Fruit fly (Drosophila melanogaster) whole organism, embryonic: ENCODE results near the gene CG2794.

ENCODE experiments used
- B-H2 ChIP-seq: fragments of 200-800 bp; sonication (Bioruptor generic); optimal IDR thresholded peaks from 2 replicates; lab custom pipeline; 2018; ENCODE audit warnings: missing biosample characterization, mild to moderate bottlenecking, missing genetic modification characterization
- C15 ChIP-seq: fragments of 200-800 bp; sonication (Bioruptor generic); IDR thresholded peaks from 3 replicates; pipeline ENCODE4 v1.3.6; 2022; ENCODE audit warnings: missing biosample characterization, missing genetic modification characterization
- CG10274 ChIP-seq: fragments of 200-800 bp; sonication (Bioruptor generic); optimal IDR thresholded peaks from 3 replicates; lab custom pipeline; 2017; ENCODE audit warnings: missing biosample characterization, mild to moderate bottlenecking, missing genetic modification characterization
- CG10543 ChIP-seq: fragments of 200-800 bp; sonication (Bioruptor generic); optimal IDR thresholded peaks from 3 replicates; lab custom pipeline; 2017; ENCODE audit warnings: missing biosample characterization, mild to moderate bottlenecking, missing genetic modification characterization, moderate library complexity
- CG10565 ChIP-seq: fragments of 200-800 bp; sonication (Bioruptor generic); optimal IDR thresholded peaks from 3 replicates; lab custom pipeline; 2016; ENCODE audit warnings: missing biosample characterization, mild to moderate bottlenecking, missing genetic modification characterization
- CG10654 ChIP-seq: fragments of 200-800 bp; sonication (Bioruptor generic); optimal IDR thresholded peaks from 2 replicates; lab custom pipeline; 2016; ENCODE audit warnings: missing biosample characterization, missing genetic modification characterization
- CG10959 ChIP-seq: fragments of 200-800 bp; sonication (Bioruptor generic); IDR thresholded peaks from 2 replicates; pipeline ENCODE4 v1.3.6; 2022; ENCODE audit warnings: missing biosample characterization, missing genetic modification characterization
- CG14014 ChIP-seq: fragments of 200-800 bp; sonication (Bioruptor generic); IDR thresholded peaks from 2 replicates; pipeline ENCODE4 v1.3.6; 2022; ENCODE audit warnings: missing biosample characterization, missing genetic modification characterization
- CG14710 ChIP-seq: fragments of 200-800 bp; sonication (Bioruptor generic); optimal IDR thresholded peaks from 3 replicates; lab custom pipeline; 2019; ENCODE audit warnings: missing biosample characterization, mild to moderate bottlenecking, missing genetic modification characterization, moderate library complexity
- CG17568 ChIP-seq: fragments of 200-800 bp; sonication (Bioruptor generic); optimal IDR thresholded peaks from 2 replicates; lab custom pipeline; 2018; ENCODE audit warnings: missing biosample characterization, mild to moderate bottlenecking, missing genetic modification characterization, moderate library complexity
- CG1792 ChIP-seq: fragments of 200-800 bp; sonication (Bioruptor generic); optimal IDR thresholded peaks from 2 replicates; lab custom pipeline; 2016; ENCODE audit warnings: missing biosample characterization, missing genetic modification characterization
- CG18764 ChIP-seq: fragments of 200-800 bp; sonication (Bioruptor generic); optimal IDR thresholded peaks from 3 replicates; lab custom pipeline; 2016; ENCODE audit warnings: missing biosample characterization, missing genetic modification characterization
- CG2678 ChIP-seq: fragments of 200-800 bp; sonication (Bioruptor generic); optimal IDR thresholded peaks from 3 replicates; lab custom pipeline; 2019; ENCODE audit warnings: missing biosample characterization, mild to moderate bottlenecking, missing genetic modification characterization, moderate library complexity
- CG31388 ChIP-seq: fragments of 200-800 bp; sonication (Bioruptor generic); optimal IDR thresholded peaks from 2 replicates; lab custom pipeline; 2016; ENCODE audit warnings: missing biosample characterization, missing genetic modification characterization
- CG33557 ChIP-seq: fragments of 200-800 bp; sonication (Bioruptor generic); optimal IDR thresholded peaks from 2 replicates; lab custom pipeline; 2019; ENCODE audit warnings: missing biosample characterization, mild to moderate bottlenecking, missing genetic modification characterization, moderate library complexity
- CG4360 ChIP-seq: fragments of 200-800 bp; sonication (Bioruptor generic); IDR thresholded peaks from 2 replicates; pipeline ENCODE4 v1.3.6; 2022; ENCODE audit warnings: missing biosample characterization, missing genetic modification characterization
- CG4854 ChIP-seq: fragments of 200-800 bp; sonication (Bioruptor generic); optimal IDR thresholded peaks from 2 replicates; lab custom pipeline; 2016; ENCODE audit warnings: missing biosample characterization, missing genetic modification characterization, inconsistent platforms
- CG6854 ChIP-seq: fragments of 200-800 bp; sonication (Bioruptor generic); optimal IDR thresholded peaks from 3 replicates; lab custom pipeline; 2017; ENCODE audit warnings: missing biosample characterization, mild to moderate bottlenecking, missing genetic modification characterization
- CG7372 ChIP-seq: fragments of 200-800 bp; sonication (Bioruptor generic); IDR thresholded peaks from 2 replicates; pipeline ENCODE4 v1.3.6; 2022; ENCODE audit warnings: missing biosample characterization, missing genetic modification characterization
- CG7786 ChIP-seq: fragments of 200-800 bp; sonication (Bioruptor generic); optimal IDR thresholded peaks from 2 replicates; lab custom pipeline; 2016; ENCODE audit warnings: missing biosample characterization, missing genetic modification characterization
- CG7928 ChIP-seq: fragments of 200-800 bp; sonication (Bioruptor generic); optimal IDR thresholded peaks from 2 replicates; lab custom pipeline; 2017; ENCODE audit warnings: missing biosample characterization, mild to moderate bottlenecking, missing genetic modification characterization
- CG8281 ChIP-seq: fragments of 200-800 bp; sonication (Bioruptor generic); optimal IDR thresholded peaks from 2 replicates; lab custom pipeline; 2018; ENCODE audit warnings: missing biosample characterization, mild to moderate bottlenecking, missing genetic modification characterization, moderate library complexity
- CG8388 ChIP-seq: fragments of 200-800 bp; sonication (Bioruptor generic); optimal IDR thresholded peaks from 2 replicates; lab custom pipeline; 2019; ENCODE audit warnings: missing biosample characterization, mild to moderate bottlenecking, missing genetic modification characterization, moderate library complexity
- Dip3 ChIP-seq: fragments of 200-800 bp; sonication (Bioruptor generic); optimal IDR thresholded peaks from 3 replicates; lab custom pipeline; 2016; ENCODE audit warnings: missing biosample characterization, missing genetic modification characterization
- Dref ChIP-seq: fragments of 200-800 bp; sonication (Bioruptor generic); IDR thresholded peaks from 2 replicates; pipeline ENCODE4 v1.3.6; 2022; ENCODE audit warnings: missing biosample characterization, missing genetic modification characterization
- Gug ChIP-seq: fragments of 200-800 bp; sonication (Bioruptor generic); IDR thresholded peaks from 4 replicates; pipeline ENCODE4 v1.3.6; 2022; ENCODE audit warnings: missing biosample characterization, missing genetic modification characterization
- Hsf ChIP-seq: fragments of 200-800 bp; sonication (Bioruptor generic); optimal IDR thresholded peaks from 3 replicates; lab custom pipeline; 2016; ENCODE audit warnings: missing biosample characterization, missing genetic modification characterization
- Lpt ChIP-seq: fragments of >200 bp; optimal IDR thresholded peaks from 2 replicates; lab custom pipeline; 2018; ENCODE audit warnings: missing biosample characterization, missing genetic modification characterization
- MBD-R2 ChIP-seq: fragments of 200-800 bp; sonication (Bioruptor generic); IDR thresholded peaks from 2 replicates; pipeline ENCODE4 v1.3.6; 2022; ENCODE audit warnings: missing biosample characterization, missing genetic modification characterization
- NC2α ChIP-seq: fragments of 200-800 bp; sonication (Bioruptor generic); optimal IDR thresholded peaks from 2 replicates; lab custom pipeline; 2016; ENCODE audit warnings: missing biosample characterization, missing genetic modification characterization
- Nf-YB ChIP-seq: fragments of 200-800 bp; sonication (Bioruptor generic); optimal IDR thresholded peaks from 3 replicates; lab custom pipeline; 2019; ENCODE audit warnings: missing biosample characterization, mild to moderate bottlenecking, missing genetic modification characterization, moderate library complexity
- Sin3A ChIP-seq: fragments of >200 bp; optimal IDR thresholded peaks from 2 replicates; lab custom pipeline; 2018
- Taf1 ChIP-seq: fragments of 200-800 bp; sonication (Bioruptor generic); IDR thresholded peaks from 2 replicates; pipeline ENCODE4 v1.3.6; 2022; ENCODE audit warnings: missing biosample characterization, missing genetic modification characterization
- ac ChIP-seq: fragments of 200-800 bp; sonication (Bioruptor generic); optimal IDR thresholded peaks from 3 replicates; lab custom pipeline; 2017; ENCODE audit warnings: missing biosample characterization, mild to moderate bottlenecking, missing genetic modification characterization
- aop ChIP-seq: fragments of 200-800 bp; sonication (Bioruptor generic); IDR thresholded peaks from 2 replicates; pipeline ENCODE4 v1.3.6; 2022; ENCODE audit warnings: missing biosample characterization, missing genetic modification characterization
- bbx ChIP-seq: fragments of 200-800 bp; sonication (Bioruptor generic); IDR thresholded peaks from 2 replicates; pipeline ENCODE4 v1.3.6; 2022; ENCODE audit warnings: missing biosample characterization, missing genetic modification characterization; ENCODE audit not compliant: partially characterized antibody
- br ChIP-seq: fragments of >200 bp; optimal IDR thresholded peaks from 2 replicates; lab custom pipeline; 2017
- chinmo ChIP-seq: fragments of 200-800 bp; sonication (Bioruptor generic); IDR thresholded peaks from 4 replicates; pipeline ENCODE4 v1.3.6; 2022; ENCODE audit warnings: missing biosample characterization, missing genetic modification characterization; ENCODE audit not compliant: partially characterized antibody
- disco-r ChIP-seq: fragments of 200-800 bp; sonication (Bioruptor generic); optimal IDR thresholded peaks from 2 replicates; lab custom pipeline; 2016; ENCODE audit warnings: missing biosample characterization, missing genetic modification characterization
- dysf ChIP-seq: fragments of 200-800 bp; sonication (Bioruptor generic); IDR thresholded peaks from 3 replicates; pipeline ENCODE4 v1.3.6; 2022; ENCODE audit warnings: missing biosample characterization, missing genetic modification characterization
- en ChIP-seq: fragments of 200-800 bp; sonication (Bioruptor generic); optimal IDR thresholded peaks from 2 replicates; lab custom pipeline; 2016; ENCODE audit warnings: missing biosample characterization, missing genetic modification characterization
- gcm2 ChIP-seq: fragments of 200-800 bp; sonication (Bioruptor generic); optimal IDR thresholded peaks from 2 replicates; lab custom pipeline; 2016; ENCODE audit warnings: missing biosample characterization, missing genetic modification characterization
- hkb ChIP-seq, 2 experiments: fragments of 200-800 bp in 1 of 2; fragments of >200 bp in 1 of 2; sonication (Bioruptor generic) in 1 of 2; IDR thresholded peaks in 1 of 2; optimal IDR thresholded peaks in 1 of 2; 2 replicates each; pipeline versions ENCODE4 v1.3.6 to Lab custom; 2017 to 2022; ENCODE audit warnings: missing biosample characterization in 1 of 2, missing genetic modification characterization in 1 of 2
- ind ChIP-seq: fragments of 200-800 bp; sonication (Bioruptor generic); optimal IDR thresholded peaks from 3 replicates; lab custom pipeline; 2016; ENCODE audit warnings: missing biosample characterization, missing genetic modification characterization
- kay ChIP-seq: fragments of 200-800 bp; sonication (Bioruptor generic); optimal IDR thresholded peaks from 2 replicates; lab custom pipeline; 2016; ENCODE audit warnings: missing biosample characterization, missing genetic modification characterization
- lov ChIP-seq, 2 experiments: fragments of 200-800 bp in 1 of 2; fragments of >200 bp in 1 of 2; sonication (Bioruptor generic) in 1 of 2; IDR thresholded peaks in 1 of 2; optimal IDR thresholded peaks in 1 of 2; 2 replicates in 1 of 2; 3 replicates in 1 of 2; pipeline versions ENCODE4 v1.3.6 to Lab custom; 2017 to 2022; ENCODE audit warnings: missing biosample characterization in 1 of 2, missing genetic modification characterization in 1 of 2
- nom ChIP-seq: fragments of 200-800 bp; sonication (Bioruptor generic); optimal IDR thresholded peaks from 2 replicates; lab custom pipeline; 2017; ENCODE audit warnings: missing biosample characterization, missing genetic modification characterization, mild to moderate bottlenecking, moderate library complexity, missing genetic modification reagents
- peb ChIP-seq: fragments of 200-800 bp; sonication (Bioruptor generic); IDR thresholded peaks from 2 replicates; pipeline ENCODE4 v1.3.6; 2022; ENCODE audit warnings: missing biosample characterization, missing genetic modification characterization
- salm ChIP-seq: fragments of 200-800 bp; sonication (Bioruptor generic); optimal IDR thresholded peaks from 2 replicates; lab custom pipeline; 2018; ENCODE audit warnings: missing biosample characterization, mild to moderate bottlenecking, missing genetic modification characterization
- stc ChIP-seq: fragments of 200-800 bp; sonication (Bioruptor generic); IDR thresholded peaks from 2 replicates; pipeline ENCODE4 v1.3.6; 2022; ENCODE audit warnings: missing biosample characterization, missing genetic modification characterization
- unpg ChIP-seq: fragments of 200-800 bp; sonication (Bioruptor generic); optimal IDR thresholded peaks from 3 replicates; lab custom pipeline; 2018; ENCODE audit warnings: missing biosample characterization, mild to moderate bottlenecking, missing genetic modification characterization, moderate library complexity
- yki ChIP-seq: fragments of >200 bp; optimal IDR thresholded peaks from 3 replicates; lab custom pipeline; 2018

CG2794 gene

dm6 chr2L:568030-568429 lies 4.1 kb downstream of the CG2794 start, which contains the start of the genes Nle and Sf3b1 (continued):
- TF ChIP-seq unpg (GFP tag; lab: Kevin White, UChicago) (no peak), CG1792 (GFP tag; lab: Kevin White, UChicago) (no peak), br (lab: Kevin White, UChicago) (no peak), CG14710 (tag; lab: Kevin White, UChicago) (peak; percentile 87), CG6854 (GFP tag; lab: Kevin White, UChicago) (no peak), Taf1 (GFP tag; lab: Robert Waterston, UW) (no peak), yki (lab: Kevin White, UChicago) (no peak), NC2α (GFP tag; lab: Kevin White, UChicago) (no peak), CG10543 (peak; percentile 45), CG10565 (GFP tag; lab: Kevin White, UChicago) (no peak), CG4854 (GFP tag; lab: Kevin White, UChicago) (no peak), bbx (peak; percentile 84), ind (GFP tag; lab: Kevin White, UChicago) (no peak), Dref (GFP tag; lab: Robert Waterston, UW) (peak; percentile 67), CG17568 (GFP tag; lab: Kevin White, UChicago) (no peak), chinmo (GFP tag; lab: Robert Waterston, UW) (0 out of 4 replicates have a peak, but pooled peaks have one; percentile 60), Lpt (GFP tag; lab: Kevin White, UChicago) (no peak), peb (GFP tag; lab: Robert Waterston, UW) (0 out of 2 replicates have a peak, but pooled peaks have one; percentile 8), CG10654 (GFP tag; lab: Kevin White, UChicago) (peak; percentile 50), hkb (optimal IDR thresholded peaks at IDR 0.05; lab: Kevin White, UChicago) (peak; percentile 54), hkb (GFP tag; IDR thresholded peaks at IDR 0.05; lab: Robert Waterston, UW) (no peak), CG4360 (GFP tag; lab: Robert Waterston, UW) (no peak), en (GFP tag; lab: Kevin White, UChicago) (no peak), CG7786 (GFP tag; lab: Kevin White, UChicago) (peak; percentile 36), CG7372 (GFP tag; lab: Robert Waterston, UW) (0 out of 2 replicates have a peak, but pooled peaks have one; percentile 44), CG8281 (tag; lab: Kevin White, UChicago) (no peak), Gug (GFP tag; lab: Robert Waterston, UW) (peak; percentile 27; the same call in 1 of the 4 replicates), gcm2 (no peak), kay (no peak), Nf-YB (peak; percentile 6), nom (GFP tag; lab: Kevin White, UChicago) (no peak), disco-r (GFP tag; lab: Kevin White, UChicago) (no peak), dysf (GFP tag; lab: Robert Waterston, UW) (peak; percentile 18; the same call in 1 of the 3 replicates), Hsf (GFP tag; lab: Kevin White, UChicago) (peak; percentile 73), CG33557 (peak; percentile 53), stc (GFP tag; lab: Robert Waterston, UW) (no peak), CG10274 (no peak), CG14014 (GFP tag; lab: Robert Waterston, UW) (no peak), B-H2 (no peak), CG2678 (tag; lab: Kevin White, UChicago) (no peak), lov (optimal IDR thresholded peaks at IDR 0.05; lab: Kevin White, UChicago) (no peak), lov (GFP tag; IDR thresholded peaks at IDR 0.05; lab: Robert Waterston, UW) (no peak), aop (GFP tag; lab: Robert Waterston, UW) (no peak), CG10959 (GFP tag; lab: Robert Waterston, UW) (no peak), salm (no peak), CG18764 (GFP tag; lab: Kevin White, UChicago) (no peak), CG31388 (GFP tag; lab: Kevin White, UChicago) (no peak), Dip3 (GFP tag; lab: Kevin White, UChicago) (peak; percentile 38), CG8388 (GFP tag; lab: Kevin White, UChicago) (no peak), Sin3A (lab: Kevin White, UChicago) (peak; percentile 81), C15 (no peak), CG7928 (GFP tag; lab: Kevin White, UChicago) (peak; percentile 4), ac (no peak), MBD-R2 (GFP tag; lab: Robert Waterston, UW) (peak; percentile 81)
